Worm (Caenorhabditis elegans): Measurements from ENCODE around the gene B0563.18.

ce11 chrX:9166921-9167320 is 5.5 kb upstream of the B0563.18 start, which contains the start of gene B0563.10:
- TF ChIP-seq efl-1 (optimal IDR thresholded peaks at IDR 0.05) (no peak), efl-1 (GFP tag; optimal IDR thresholded peaks at IDR 0.05 in 1 of 2) (no peak), xbp-1 (tag; optimal IDR thresholded peaks at IDR 0.05) (no peak), nhr-77 (tag; optimal IDR thresholded peaks at IDR 0.05) (no peak), fos-1 (tag; optimal IDR thresholded peaks at IDR 0.05) (no peak), pqm-1 (tag; optimal IDR thresholded peaks at IDR 0.05) (no peak), nhr-84 (tag; optimal IDR thresholded peaks at IDR 0.05) (no peak), efl-3 (GFP tag; optimal IDR thresholded peaks at IDR 0.05) (no peak)

Measured in whole organism, L1 larva.